Fruit fly (Drosophila melanogaster) whole organism, prepupa: Measurements from ENCODE around the gene CG31676.

Experiments used
- CG10669 ChIP-seq: fragments of 200-800 bp; sonication (Bioruptor generic); optimal IDR thresholded peaks from 3 replicates; lab custom pipeline; 2018; ENCODE audit warnings: missing biosample characterization, mild to moderate bottlenecking, missing genetic modification characterization, moderate library complexity
- CG15336 ChIP-seq: fragments of 200-800 bp; sonication (Bioruptor generic); IDR thresholded peaks from 2 replicates; pipeline ENCODE4 v1.3.6; 2022; ENCODE audit warnings: missing biosample characterization, missing genetic modification characterization
- CG16779 ChIP-seq: fragments of 200-800 bp; sonication (Bioruptor generic); optimal IDR thresholded peaks from 3 replicates; lab custom pipeline; 2017; ENCODE audit warnings: missing biosample characterization, mild to moderate bottlenecking, missing genetic modification characterization
- CG3032 ChIP-seq: fragments of 200-800 bp; optimal IDR thresholded peaks from 2 replicates; lab custom pipeline; 2019; ENCODE audit warnings: missing biosample characterization, mild to moderate bottlenecking, missing genetic modification characterization, moderate library complexity
- CG34406 ChIP-seq: fragments of 200-800 bp; sonication (Bioruptor generic); optimal IDR thresholded peaks from 3 replicates; lab custom pipeline; 2016; ENCODE audit warnings: missing biosample characterization, missing genetic modification characterization
- CG7368 ChIP-seq: fragments of 200-800 bp; sonication (Bioruptor generic); optimal IDR thresholded peaks from 3 replicates; lab custom pipeline; 2016; ENCODE audit warnings: missing biosample characterization, missing genetic modification characterization
- CG8119 ChIP-seq: fragments of 200-800 bp; sonication (Bioruptor generic); IDR thresholded peaks from 3 replicates; pipeline ENCODE4 v1.3.6; 2022; ENCODE audit warnings: missing biosample characterization, missing genetic modification characterization
- CG9139 ChIP-seq: fragments of 200-800 bp; sonication (Bioruptor generic); optimal IDR thresholded peaks from 3 replicates; lab custom pipeline; 2017; ENCODE audit warnings: missing biosample characterization, mild to moderate bottlenecking, missing genetic modification characterization
- Eip78C ChIP-seq: fragments of 200-800 bp; sonication (Bioruptor generic); peaks from one replicate; lab custom pipeline; 2016; ENCODE audit warnings: missing biosample characterization, missing genetic modification characterization
- Ets21C ChIP-seq: fragments of 200-800 bp; sonication (Bioruptor generic); optimal IDR thresholded peaks from 3 replicates; lab custom pipeline; 2016; ENCODE audit warnings: missing biosample characterization, missing genetic modification characterization
- Hr38 ChIP-seq: sonication (Bioruptor generic); optimal IDR thresholded peaks from 2 replicates; lab custom pipeline; 2016; ENCODE audit warnings: missing biosample characterization, missing genetic modification characterization
- Met ChIP-seq: fragments of 200-800 bp; sonication (Bioruptor generic); optimal IDR thresholded peaks from 3 replicates; lab custom pipeline; 2016; ENCODE audit warnings: missing biosample characterization, missing genetic modification characterization
- Sox15 ChIP-seq: fragments of 200-800 bp; sonication (Bioruptor generic); optimal IDR thresholded peaks from 3 replicates; lab custom pipeline; 2016; ENCODE audit warnings: missing biosample characterization, missing genetic modification characterization
- acj6 ChIP-seq: fragments of 200-800 bp; sonication (Bioruptor generic); optimal IDR thresholded peaks from 3 replicates; lab custom pipeline; 2016; ENCODE audit warnings: missing biosample characterization, missing genetic modification characterization
- dac ChIP-seq: fragments of 200-800 bp; sonication (Bioruptor generic); optimal IDR thresholded peaks from 2 replicates; lab custom pipeline; 2017; ENCODE audit warnings: missing biosample characterization, mild to moderate bottlenecking, missing genetic modification characterization
- dsx ChIP-seq: fragments of 200-800 bp; optimal IDR thresholded peaks from 3 replicates; lab custom pipeline; 2019; ENCODE audit warnings: missing biosample characterization, mild to moderate bottlenecking, missing genetic modification characterization, moderate library complexity; ENCODE audit not compliant: poor library complexity, severe bottlenecking
- fkh ChIP-seq: fragments of 200-800 bp; sonication (Bioruptor generic); optimal IDR thresholded peaks from 3 replicates; lab custom pipeline; 2017; ENCODE audit warnings: missing biosample characterization, mild to moderate bottlenecking, missing genetic modification characterization, moderate library complexity
- lz ChIP-seq: fragments of 200-800 bp; sonication (Bioruptor generic); optimal IDR thresholded peaks from 3 replicates; lab custom pipeline; 2016; ENCODE audit warnings: missing biosample characterization, missing genetic modification characterization
- net ChIP-seq: fragments of 200-800 bp; sonication (Bioruptor generic); optimal IDR thresholded peaks from 3 replicates; lab custom pipeline; 2016; ENCODE audit warnings: missing biosample characterization, missing genetic modification characterization
- spab ChIP-seq: fragments of 200-800 bp; sonication (Bioruptor generic); optimal IDR thresholded peaks from 2 replicates; lab custom pipeline; 2017; ENCODE audit warnings: missing biosample characterization, mild to moderate bottlenecking, missing genetic modification characterization, missing genetic modification reagents
- svp ChIP-seq: fragments of 200-800 bp; sonication (Bioruptor generic); peaks from one replicate; lab custom pipeline; 2016; ENCODE audit warnings: missing biosample characterization, missing genetic modification characterization
- topi ChIP-seq: fragments of 200-800 bp; sonication (Bioruptor generic); optimal IDR thresholded peaks from 3 replicates; lab custom pipeline; 2016; ENCODE audit warnings: missing biosample characterization, missing genetic modification characterization

CG31676 gene

dm6 chr2L:20891188-20891587 lies 50.6 kb downstream of the CG31676 start (continued):
- TF ChIP-seq spab (GFP tag; lab: Kevin White, UChicago) (no peak), svp (GFP tag; lab: Kevin White, UChicago) (no peak), net (GFP tag; lab: Kevin White, UChicago) (no peak), CG9139 (GFP tag; lab: Kevin White, UChicago) (no peak), CG34406 (no peak), Hr38 (GFP tag; lab: Kevin White, UChicago) (no peak), lz (GFP tag; lab: Kevin White, UChicago) (no peak), topi (GFP tag; lab: Kevin White, UChicago) (no peak), CG7368 (GFP tag; lab: Kevin White, UChicago) (no peak), acj6 (GFP tag; lab: Kevin White, UChicago) (peak; percentile 7), dac (no peak), fkh (peak; percentile 55), CG15336 (GFP tag; lab: Robert Waterston, UW) (peak; percentile 41; the same call in 1 of the 2 replicates), CG10669 (GFP tag; lab: Kevin White, UChicago) (peak; percentile 1), CG16779 (no peak)

DNA sequence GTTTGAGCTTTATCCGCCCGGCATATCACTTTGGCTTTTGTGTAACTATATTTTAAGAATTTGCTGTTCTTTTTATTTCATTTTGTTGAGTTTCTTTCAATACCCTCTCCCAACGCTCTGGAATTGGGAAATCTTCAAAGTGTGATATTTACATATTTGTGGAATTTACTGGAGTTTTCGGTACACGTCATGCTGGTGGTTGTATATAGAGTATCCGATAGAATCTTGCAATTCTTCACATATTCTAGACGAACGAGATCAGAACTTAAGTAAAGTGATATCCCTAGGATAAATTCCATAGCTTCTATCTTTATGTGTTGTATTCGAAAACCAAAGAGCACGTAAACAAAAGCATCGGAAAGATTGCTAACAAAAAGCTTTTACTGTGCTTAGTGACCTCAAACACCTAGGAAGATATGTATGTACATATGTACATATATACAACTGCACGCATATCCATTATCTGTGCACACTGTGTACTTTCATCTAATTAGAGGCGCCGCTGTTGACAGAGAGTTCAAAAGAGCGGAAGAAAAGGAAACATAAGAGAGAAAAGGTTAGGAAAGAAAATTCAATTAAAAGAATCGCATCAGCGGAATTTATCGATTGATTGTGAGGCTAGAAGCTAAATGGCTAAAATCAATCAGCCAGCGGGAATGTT lies 56.3 kb downstream of the CG31676 start:
- TF ChIP-seq Eip78C (GFP tag; lab: Kevin White, UChicago) (peak; percentile 13), fkh (peak; percentile 76), Met (GFP tag; lab: Kevin White, UChicago) (no peak)
- TF ChIP-seq, all 60 proteins: peak for 2

DNA sequence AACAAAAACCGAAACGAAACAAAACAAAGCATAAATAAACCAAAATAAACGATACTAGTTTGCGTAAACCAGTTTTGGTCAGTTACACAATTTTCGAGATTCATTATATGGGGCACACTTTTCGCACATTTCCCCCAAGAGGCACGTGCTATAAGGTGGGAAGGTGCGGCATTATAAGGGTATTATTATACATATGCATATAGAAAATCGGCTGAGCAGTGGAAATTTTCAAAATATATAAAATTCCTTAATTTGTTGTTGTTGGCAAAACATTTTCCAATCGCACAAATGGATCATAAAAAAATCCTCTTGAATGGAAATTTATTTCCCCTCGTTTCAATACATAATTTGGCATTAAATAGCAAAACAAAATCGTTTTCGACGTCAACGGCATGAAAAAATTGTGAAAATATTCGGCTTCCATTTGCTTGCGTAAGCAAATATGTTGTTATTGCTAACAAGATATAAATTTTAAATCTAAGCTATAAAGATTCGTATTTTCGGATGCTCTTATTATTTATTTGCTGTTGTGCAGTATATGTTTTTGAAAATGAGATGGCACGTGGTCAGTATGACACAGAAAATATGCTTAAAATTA lies 58.0 kb downstream of the CG31676 start:
- TF ChIP-seq dsx = no peak
- no peak for TF ChIP-seq Ets21C (GFP tag; lab: Kevin White, UChicago)
- TF ChIP-seq dac = no peak
- TF ChIP-seq CG3032 (tag; lab: Kevin White, UChicago) = no peak
- no peak for TF ChIP-seq CG8119 (GFP tag; lab: Robert Waterston, UW)
- no peak for TF ChIP-seq Sox15 (GFP tag; lab: Kevin White, UChicago)
